Worm (Caenorhabditis elegans) whole organism, early embryonic: Measurements from ENCODE around the gene M03E7.2.
A peak's percentile ranks its signal among the peaks of the same experiment; 100 is the strongest.

Experiments
- B0310.2 ChIP-seq: sonication (generic microtip); optimal IDR thresholded peaks from 2 replicates; lab custom pipeline; 2016; ENCODE audit warnings: mild to moderate bottlenecking, missing genetic modification characterization, missing compliant biosample characterization
- F13C5.2 ChIP-seq: sonication (generic microtip); optimal IDR thresholded peaks from 2 replicates; lab custom pipeline; 2017; ENCODE audit warnings: mild to moderate bottlenecking, missing genetic modification characterization, inconsistent platforms, missing compliant biosample characterization
- aly-1 ChIP-seq: sonication (generic microtip); optimal IDR thresholded peaks from 2 replicates; lab custom pipeline; 2016; ENCODE audit warnings: missing genetic modification characterization, missing compliant biosample characterization
- ama-1 ChIP-seq: fragments of 150-350 bp; optimal IDR thresholded peaks from 2 replicates; lab custom pipeline; 2014
- ceh-13 ChIP-seq: fragments of 200-800 bp; sonication (Bioruptor generic); optimal IDR thresholded peaks from 2 replicates; lab custom pipeline; 2018; ENCODE audit warnings: mild to moderate bottlenecking, missing genetic modification characterization, missing compliant biosample characterization
- ceh-36 ChIP-seq: sonication (generic microtip); optimal IDR thresholded peaks from 2 replicates; lab custom pipeline; 2016; ENCODE audit warnings: missing genetic modification characterization, inconsistent platforms, missing compliant biosample characterization
- ets-7 ChIP-seq: sonication (generic microtip); optimal IDR thresholded peaks from 2 replicates; lab custom pipeline; 2016; ENCODE audit warnings: missing genotype, missing genetic modification characterization, missing compliant biosample characterization
- flt-1 ChIP-seq: fragments of 200-800 bp; sonication (Bioruptor generic); IDR thresholded peaks from 2 replicates; pipeline ENCODE4 v1.3.6; 2022; ENCODE audit warnings: missing genetic modification characterization, missing compliant biosample characterization
- hmbx-1 ChIP-seq: sonication (generic microtip); optimal IDR thresholded peaks from 2 replicates; lab custom pipeline; 2016; ENCODE audit warnings: mild to moderate bottlenecking, missing genetic modification characterization, missing compliant biosample characterization
- hmg-4 ChIP-seq: fragments of 200-800 bp; sonication (Bioruptor generic); optimal IDR thresholded peaks from 2 replicates; lab custom pipeline; 2018; ENCODE audit warnings: mild to moderate bottlenecking, missing genetic modification characterization, missing compliant biosample characterization
- hnd-1 ChIP-seq: sonication (generic microtip); optimal IDR thresholded peaks from 2 replicates; lab custom pipeline; 2016; ENCODE audit warnings: missing genetic modification characterization, missing compliant biosample characterization
- pes-1 ChIP-seq: fragments of 200-800 bp; sonication (Bioruptor generic); IDR thresholded peaks from 2 replicates; pipeline ENCODE4 v1.3.6; 2022; ENCODE audit warnings: missing genetic modification reagents, missing genetic modification characterization, missing compliant biosample characterization
- scrt-1 ChIP-seq: fragments of 200-800 bp; sonication (Bioruptor generic); IDR thresholded peaks from 2 replicates; pipeline ENCODE4 v1.3.6; 2022; ENCODE audit warnings: missing genetic modification characterization, missing compliant biosample characterization
- sea-1 ChIP-seq: fragments of 200-800 bp; sonication (Bioruptor generic); conservative IDR thresholded peaks from 2 replicates; pipeline ENCODE4 v1.3.6; 2022; ENCODE audit warnings: missing genetic modification characterization, missing compliant biosample characterization
- tbx-11 ChIP-seq: fragments of 200-800 bp; sonication (Bioruptor generic); IDR thresholded peaks from 2 replicates; pipeline ENCODE4 v1.3.6; 2022; ENCODE audit warnings: missing genetic modification characterization, missing compliant biosample characterization
- tbx-37 ChIP-seq: fragments of 200-800 bp; sonication (Bioruptor generic); conservative IDR thresholded peaks from 2 replicates; pipeline ENCODE4 v1.3.6; 2022; ENCODE audit warnings: missing genetic modification reagents, missing genetic modification characterization, missing compliant biosample characterization
- tra-4 ChIP-seq: sonication (generic microtip); optimal IDR thresholded peaks from 2 replicates; lab custom pipeline; 2017; ENCODE audit warnings: missing genetic modification characterization, missing compliant biosample characterization

M03E7.2 gene

DNA sequence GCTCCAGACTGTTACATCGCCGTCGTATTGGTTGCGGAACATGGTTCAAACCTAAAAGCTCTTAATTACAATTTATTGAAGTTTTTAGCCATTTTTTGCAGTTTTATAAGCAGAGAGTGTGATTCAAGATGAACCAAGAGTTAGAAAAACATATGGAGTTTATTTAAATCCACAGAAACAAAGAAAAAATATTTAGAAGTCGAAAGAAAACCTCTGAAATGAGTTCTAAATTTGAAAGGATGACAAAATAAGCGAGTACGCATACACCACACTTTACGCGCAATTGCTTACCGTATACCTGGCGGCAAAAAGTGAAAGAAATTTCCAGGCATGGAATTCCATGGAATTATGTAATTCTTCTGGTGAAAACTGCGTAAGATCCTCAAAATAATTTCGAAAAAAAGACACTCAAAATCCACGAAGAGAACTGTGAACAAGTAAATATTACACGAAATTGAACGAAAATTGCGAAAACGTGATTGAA lies 33.1 kb upstream of the M03E7.2 start, which contains the start of gene pas-6:
TSS of gene pas-6 (minus strand) at position 51 of the 484 bp plus-strand sequence.
- TF ChIP-seq F13C5.2 (peak; percentile 24), hnd-1 (tag; lab: Kevin White, UChicago) (no peak)

DNA sequence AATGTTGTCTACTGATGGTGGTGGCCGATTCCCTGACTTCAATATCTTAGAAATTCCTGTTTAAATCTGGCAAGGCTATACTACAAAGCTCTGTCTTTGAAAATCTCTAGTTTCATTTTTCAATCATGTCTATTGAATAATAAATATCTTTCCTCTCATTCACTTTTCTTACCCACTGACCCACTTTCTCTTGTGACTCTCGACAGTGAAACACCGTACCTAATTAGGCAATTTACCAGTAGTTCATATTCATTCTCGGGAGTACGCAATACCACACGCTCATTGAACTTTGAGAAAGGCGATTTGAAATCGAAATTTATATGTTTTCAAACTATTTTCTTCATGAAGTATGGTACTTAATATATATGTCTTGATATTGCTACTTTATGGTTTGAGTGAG lies 32.6 kb upstream of the M03E7.2 start, which contains the start of gene CD4.11:
TSS of gene CD4.11 (plus strand) at position 301 of the 400 bp plus-strand sequence.
- no peak for TF ChIP-seq tra-4
- TF ChIP-seq ama-1 (lab: Kevin White, UChicago) = no peak
- no peak for TF ChIP-seq tbx-11 (GFP tag; lab: Robert Waterston, UW)
- TF ChIP-seq ets-7 = no peak
- no peak for TF ChIP-seq flt-1 (GFP tag; lab: Robert Waterston, UW)
- TF ChIP-seq hmg-4 (GFP tag; lab: Kevin White, UChicago) = no peak
- no peak for TF ChIP-seq F13C5.2
- no peak for TF ChIP-seq scrt-1
- no peak for TF ChIP-seq ceh-36 (tag; lab: Kevin White, UChicago)
- TF ChIP-seq aly-1 (tag; lab: Kevin White, UChicago) = no peak

DNA sequence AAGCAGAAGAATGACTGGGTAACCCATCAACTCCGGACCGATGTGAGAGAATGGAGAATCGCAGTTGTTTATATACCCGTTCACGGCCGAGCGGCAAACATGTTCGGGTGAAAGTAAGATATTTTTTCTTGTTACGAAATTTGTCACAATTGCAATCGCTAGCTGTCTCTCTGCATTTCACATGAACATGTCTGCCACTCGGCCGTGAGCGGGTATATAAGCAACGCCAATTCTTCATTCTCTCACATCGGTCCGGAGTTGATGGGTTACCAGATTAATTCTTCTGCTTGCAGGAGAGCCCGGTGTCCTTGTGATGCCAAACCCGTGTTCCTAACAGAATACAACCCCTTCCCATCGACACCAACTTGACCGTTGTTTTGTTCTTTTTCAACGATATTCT lies 30.4 kb upstream of the M03E7.2 start:
- TF ChIP-seq flt-1 (GFP tag; lab: Robert Waterston, UW) (no peak), tbx-11 (GFP tag; lab: Robert Waterston, UW) (no peak), B0310.2 (no peak), pes-1 (GFP tag; lab: Robert Waterston, UW) (no peak), scrt-1 (no peak), F13C5.2 (no peak), tra-4 (no peak), sea-1 (GFP tag; lab: Robert Waterston, UW) (no peak), ama-1 (lab: Kevin White, UChicago) (no peak), ceh-36 (tag; lab: Kevin White, UChicago) (no peak), tbx-37 (GFP tag; lab: Robert Waterston, UW) (no peak), ceh-13 (GFP tag; lab: Kevin White, UChicago) (no peak), ets-7 (no peak), hmbx-1 (no peak), aly-1 (tag; lab: Kevin White, UChicago) (no peak), hnd-1 (tag; lab: Kevin White, UChicago) (no peak), hmg-4 (GFP tag; lab: Kevin White, UChicago) (no peak)

DNA sequence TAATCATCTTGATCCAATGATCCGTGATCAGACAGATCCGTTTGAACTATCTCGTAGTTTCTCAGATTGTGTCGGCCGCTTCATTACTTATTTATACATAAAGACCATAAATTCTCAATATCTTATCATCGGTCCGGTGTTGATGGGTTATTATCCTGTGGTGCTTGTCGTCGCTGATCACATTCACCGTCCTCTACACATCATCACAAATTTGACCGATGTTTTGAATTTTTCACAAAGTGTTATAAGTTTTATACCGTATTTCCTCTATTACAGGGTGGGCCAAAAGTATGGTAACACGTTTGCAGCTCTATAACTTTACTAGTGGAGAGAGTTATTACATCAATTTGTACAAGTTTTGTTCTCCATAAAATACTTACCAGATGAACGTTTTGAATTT lies 29.4 kb upstream of the M03E7.2 start:
- TF ChIP-seq ets-7 (no peak), hnd-1 (tag; lab: Kevin White, UChicago) (no peak), sea-1 (GFP tag; lab: Robert Waterston, UW) (no peak), ceh-13 (GFP tag; lab: Kevin White, UChicago) (no peak), ama-1 (lab: Kevin White, UChicago) (no peak), F13C5.2 (no peak), pes-1 (GFP tag; lab: Robert Waterston, UW) (no peak), B0310.2 (no peak), ceh-36 (tag; lab: Kevin White, UChicago) (no peak), hmbx-1 (no peak), scrt-1 (no peak)

DNA sequence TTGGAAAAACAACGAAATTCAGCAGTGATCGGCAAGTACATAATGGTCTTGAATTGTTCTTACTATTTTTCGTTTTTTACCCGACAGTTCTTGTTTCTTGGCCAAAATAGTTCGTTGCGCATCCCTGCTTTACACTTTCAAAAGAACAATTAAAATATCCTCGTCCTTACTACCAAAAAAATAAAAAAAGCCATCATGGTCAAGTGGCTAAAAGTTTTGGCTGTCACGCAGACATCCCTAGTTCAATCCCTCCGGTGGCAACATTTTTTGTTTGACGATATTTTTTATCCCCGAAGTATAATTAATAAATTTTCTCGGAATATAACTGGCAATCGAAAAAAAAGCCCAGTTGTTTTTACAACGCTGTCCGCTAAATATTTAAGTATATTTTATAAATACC lies 25.5 kb upstream of the M03E7.2 start:
- no peak for TF ChIP-seq ama-1 (lab: Kevin White, UChicago)
- no peak for TF ChIP-seq tra-4
- no peak for TF ChIP-seq hmbx-1
- TF ChIP-seq hmg-4 (GFP tag; lab: Kevin White, UChicago) = no peak
- TF ChIP-seq B0310.2 = no peak
- no peak for TF ChIP-seq aly-1 (tag; lab: Kevin White, UChicago)
- no peak for TF ChIP-seq ets-7
- no peak for TF ChIP-seq ceh-13 (GFP tag; lab: Kevin White, UChicago)
- TF ChIP-seq flt-1 (GFP tag; lab: Robert Waterston, UW) = no peak
- no peak for TF ChIP-seq sea-1 (GFP tag; lab: Robert Waterston, UW)
- TF ChIP-seq pes-1 (GFP tag; lab: Robert Waterston, UW) = no peak
- TF ChIP-seq F13C5.2 = no peak

DNA sequence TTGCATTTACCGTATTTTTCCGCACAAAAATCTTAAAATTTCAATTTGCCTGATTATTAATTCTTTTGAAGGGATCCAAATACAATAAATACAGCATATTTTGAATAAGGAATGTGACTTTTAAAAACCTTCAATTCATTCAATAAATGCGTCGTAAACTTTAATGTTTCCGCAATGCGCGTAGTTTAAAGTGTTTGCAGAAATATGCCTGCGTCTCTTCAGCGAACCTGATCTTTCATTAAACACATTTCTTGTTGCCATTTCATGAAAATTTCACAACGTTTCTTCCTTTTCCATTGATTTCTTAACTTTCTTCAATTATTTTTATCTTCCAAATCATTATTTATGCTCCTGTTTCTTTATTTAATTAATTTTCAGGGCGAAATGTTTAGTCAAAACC lies 25.1 kb upstream of the M03E7.2 start, which contains the start of gene vps-37:
TSS of gene vps-37 (plus strand) at position 378 of the 400 bp plus-strand sequence.
- TF ChIP-seq ceh-36 (tag; lab: Kevin White, UChicago) = peak; percentile 14
- peak; percentile 29; the same call in 1 of the 2 replicates for TF ChIP-seq pes-1 (GFP tag; lab: Robert Waterston, UW)
- TF ChIP-seq F13C5.2 = peak; percentile 20
- TF ChIP-seq aly-1 (tag; lab: Kevin White, UChicago) = no peak

DNA sequence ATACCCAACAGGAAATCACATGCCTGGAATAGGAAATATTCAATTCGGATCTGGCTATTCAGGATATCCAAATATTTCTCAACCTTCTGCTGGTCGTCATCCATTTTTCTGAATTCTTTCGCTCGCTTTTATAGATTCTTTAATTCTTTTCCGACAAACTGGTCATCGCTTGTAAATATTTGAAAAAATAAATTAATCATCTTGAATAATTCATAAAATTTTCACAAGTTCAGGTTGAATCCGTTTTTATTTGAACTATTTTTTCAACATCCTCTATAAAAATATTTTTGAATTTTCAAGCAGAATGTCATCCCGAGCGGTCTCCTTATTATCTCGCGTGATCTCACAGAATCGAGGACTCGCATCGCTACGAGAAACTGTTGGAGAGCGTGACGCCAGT lies 24.0 kb upstream of the M03E7.2 start, which contains the start of gene mrpl-48:
TSS of gene mrpl-48 (plus strand) at position 301 of the 400 bp plus-strand sequence.
- TF ChIP-seq ets-7 = no peak
- no peak for TF ChIP-seq flt-1 (GFP tag; lab: Robert Waterston, UW)
- TF ChIP-seq tra-4 = no peak

DNA sequence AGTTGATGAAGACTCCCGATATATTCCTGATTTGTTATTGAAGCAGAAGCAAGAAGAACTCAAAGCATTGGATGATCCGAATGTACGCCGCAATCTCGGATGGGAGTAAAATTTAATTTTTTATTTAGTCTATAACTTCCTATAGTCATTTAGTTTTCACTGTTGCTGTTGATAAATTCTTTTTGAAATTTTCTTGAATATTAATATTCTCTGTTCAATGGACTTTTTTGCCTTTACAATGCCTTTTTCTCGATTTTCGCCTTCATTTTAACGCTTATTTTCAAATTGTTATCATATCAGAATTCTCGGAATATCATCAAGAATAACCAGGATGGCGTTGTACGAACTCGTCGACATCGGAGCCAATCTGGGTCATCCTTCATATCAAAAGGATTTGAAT lies 23.1 kb upstream of the M03E7.2 start, which contains the start of gene crn-2:
TSS of gene crn-2 (plus strand) at position 301 of the 400 bp plus-strand sequence.
- TF ChIP-seq ets-7 = no peak
- TF ChIP-seq pes-1 (GFP tag; lab: Robert Waterston, UW) = no peak
- TF ChIP-seq tra-4 = no peak
- TF ChIP-seq ceh-36 (tag; lab: Kevin White, UChicago) = no peak
- TF ChIP-seq tbx-11 (GFP tag; lab: Robert Waterston, UW) = no peak
